Worm (Caenorhabditis elegans) whole organism, young adult: ENCODE results near the gene sre-46.

Experiments used
- B0261.1 ChIP-seq: sonication (generic microtip); optimal IDR thresholded peaks from 2 replicates; lab custom pipeline; 2016; ENCODE audit warnings: mild to moderate bottlenecking, missing genetic modification characterization, moderate library complexity, missing compliant biosample characterization
- T26A5.8 ChIP-seq: sonication (generic microtip); optimal IDR thresholded peaks from 2 replicates; lab custom pipeline; 2016; ENCODE audit warnings: missing genetic modification characterization, missing compliant biosample characterization
- ama-1 ChIP-seq, 3 experiments: fragments of 150-350 bp in 1 of 3; sonication (generic microtip) in 2 of 3; optimal IDR thresholded peaks; 2 replicates each; lab custom pipeline; 2014 to 2018; ENCODE audit warnings: missing biosample characterization in 2 of 3, missing genetic modification characterization in 2 of 3, missing genetic modification reagents in 2 of 3
- bed-2 ChIP-seq: fragments of 200-800 bp; sonication (Bioruptor generic); IDR thresholded peaks from 2 replicates; pipeline ENCODE4 v1.3.6; 2022; ENCODE audit warnings: missing genetic modification reagents, missing genetic modification characterization, missing compliant biosample characterization
- him-1 ChIP-seq: sonication (generic microtip); optimal IDR thresholded peaks from 2 replicates; lab custom pipeline; 2016; ENCODE audit warnings: missing genotype, missing genetic modification reagents, missing genetic modification characterization, missing compliant biosample characterization
- let-526 ChIP-seq: fragments of 200-800 bp; sonication (Bioruptor generic); IDR thresholded peaks from 2 replicates; pipeline ENCODE4 v1.3.6; 2022; ENCODE audit warnings: missing genetic modification reagents, missing genetic modification characterization, missing compliant biosample characterization
- unc-130 ChIP-seq: sonication (generic microtip); optimal IDR thresholded peaks from 2 replicates; lab custom pipeline; 2016; ENCODE audit warnings: missing genetic modification reagents, missing genetic modification characterization, missing compliant biosample characterization
- unc-62 ChIP-seq: fragments of 150-350 bp; optimal IDR thresholded peaks from 2 replicates; lab custom pipeline; 2014; ENCODE audit warnings: missing biosample characterization, missing genetic modification reagents, missing genetic modification characterization

ce11 chrII:13752016-13752415, 30.9 kb upstream of the sre-46 start, which contains the start of gene arrd-14:
- TF ChIP-seq let-526 (no peak), unc-62 (GFP tag; lab: Kevin White, UChicago) (no peak), bed-2 (GFP tag; lab: Robert Waterston, UW) (no peak), unc-130 (GFP tag; lab: Kevin White, UChicago) (no peak), B0261.1 (tag; lab: Kevin White, UChicago) (no peak), T26A5.8 (no peak), ama-1 (optimal IDR thresholded peaks at IDR 0.05; lab: Kevin White, UChicago) (no peak), ama-1 (GFP tag; optimal IDR thresholded peaks at IDR 0.05; lab: Kevin White, UChicago) (no peak), him-1 (no peak)
